Worm (Caenorhabditis elegans) whole organism, L4/young adult: ENCODE results near the gene tiar-1.

Experiments
- W03F9.2 ChIP-seq: fragments of 150-350 bp; optimal IDR thresholded peaks from 2 replicates; lab custom pipeline; 2014; ENCODE audit warnings: missing biosample characterization, missing genetic modification characterization
- dao-5 ChIP-seq: sonication (generic microtip); optimal IDR thresholded peaks from 2 replicates; lab custom pipeline; 2016; ENCODE audit warnings: missing genotype, missing genetic modification characterization, moderate library complexity, missing compliant biosample characterization
- him-1 ChIP-seq: sonication (generic microtip); optimal IDR thresholded peaks from 2 replicates; lab custom pipeline; 2016; ENCODE audit warnings: missing genotype, missing genetic modification reagents, missing genetic modification characterization, missing compliant biosample characterization

tiar-1 gene

DNA sequence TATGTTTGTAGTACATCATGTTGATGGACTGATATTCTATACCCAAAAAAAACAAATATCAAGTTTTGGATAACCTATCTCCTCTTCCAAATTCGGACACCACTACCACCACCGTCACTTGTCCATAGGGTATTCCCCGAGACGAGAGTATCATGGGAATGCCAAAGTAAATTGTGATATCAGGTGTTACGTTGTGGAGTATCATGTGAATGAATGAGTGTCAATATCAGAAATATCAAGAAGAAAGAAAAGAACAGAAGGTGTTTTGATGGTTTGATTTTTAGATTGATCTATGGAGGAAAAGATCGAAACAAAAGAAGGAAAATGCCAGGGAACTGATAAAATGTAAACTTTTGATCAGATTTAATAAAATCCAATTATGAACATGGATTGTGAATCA, 16.4 kb downstream of the tiar-1 start:
- TF ChIP-seq W03F9.2 (tag; lab: Kevin White, UChicago), result no peak

ce11 chrII:5697338-5697737, 17.3 kb downstream of the tiar-1 start:
- TF ChIP-seq him-1 (tag; lab: Kevin White, UChicago) (no peak), dao-5 (tag; lab: Kevin White, UChicago) (no peak), W03F9.2 (tag; lab: Kevin White, UChicago) (no peak)

ce11 chrII:5696218-5696617, 18.4 kb downstream of the tiar-1 start:
- no peak for TF ChIP-seq dao-5 (tag; lab: Kevin White, UChicago)
- TF ChIP-seq W03F9.2 (tag; lab: Kevin White, UChicago), result no peak
- TF ChIP-seq him-1 (tag; lab: Kevin White, UChicago), result no peak

DNA sequence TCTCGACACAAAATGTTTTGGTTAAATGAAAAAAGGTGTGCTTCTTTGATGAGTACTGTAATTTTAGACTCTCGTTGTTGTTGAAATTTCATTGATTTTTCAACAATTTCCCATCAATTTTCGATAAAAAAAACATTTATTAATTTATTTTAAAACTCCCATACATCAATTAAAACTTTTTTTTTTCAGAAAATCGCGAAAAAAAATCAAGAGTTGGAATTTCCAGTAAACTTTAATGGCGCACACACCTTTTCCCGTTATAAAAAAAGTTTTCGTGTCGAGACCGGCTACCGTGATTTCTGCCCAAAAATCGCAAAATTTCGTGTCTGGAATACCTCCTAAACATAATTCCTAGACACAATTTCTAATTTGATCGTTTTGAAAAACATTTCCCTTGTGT, 19.8 kb downstream of the tiar-1 start, which contains the start of gene C25H3.14:
TSS of gene C25H3.14 (plus strand) at position 301 of the 400 bp plus-strand sequence.
- TF ChIP-seq W03F9.2 (tag; lab: Kevin White, UChicago), result no peak
- no peak for TF ChIP-seq dao-5 (tag; lab: Kevin White, UChicago)
- TF ChIP-seq him-1 (tag; lab: Kevin White, UChicago), result no peak

DNA sequence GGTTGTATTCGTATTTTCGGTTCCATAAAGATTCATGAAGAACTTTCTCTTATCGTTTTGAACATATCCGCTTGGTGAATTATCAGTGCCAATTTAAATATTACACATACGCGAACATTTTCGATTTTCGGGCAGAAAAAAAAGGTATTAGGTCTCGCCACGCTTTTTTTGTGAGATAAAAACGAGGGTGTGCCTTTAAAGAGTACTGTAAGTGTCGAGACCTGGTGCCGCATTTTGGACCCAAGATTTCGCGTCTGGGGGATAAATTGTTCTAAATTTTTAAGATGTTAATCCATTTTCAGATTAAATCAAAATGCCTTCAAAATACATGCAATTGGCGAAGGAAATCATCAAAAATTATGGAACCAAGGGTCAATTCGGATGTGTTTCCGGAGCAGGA, 20.7 kb downstream of the tiar-1 start, which contains the start of gene C25H3.3:
TSS of gene C25H3.3 (plus strand) at position 301 of the 400 bp plus-strand sequence.
- TF ChIP-seq W03F9.2 (tag; lab: Kevin White, UChicago), result no peak

DNA sequence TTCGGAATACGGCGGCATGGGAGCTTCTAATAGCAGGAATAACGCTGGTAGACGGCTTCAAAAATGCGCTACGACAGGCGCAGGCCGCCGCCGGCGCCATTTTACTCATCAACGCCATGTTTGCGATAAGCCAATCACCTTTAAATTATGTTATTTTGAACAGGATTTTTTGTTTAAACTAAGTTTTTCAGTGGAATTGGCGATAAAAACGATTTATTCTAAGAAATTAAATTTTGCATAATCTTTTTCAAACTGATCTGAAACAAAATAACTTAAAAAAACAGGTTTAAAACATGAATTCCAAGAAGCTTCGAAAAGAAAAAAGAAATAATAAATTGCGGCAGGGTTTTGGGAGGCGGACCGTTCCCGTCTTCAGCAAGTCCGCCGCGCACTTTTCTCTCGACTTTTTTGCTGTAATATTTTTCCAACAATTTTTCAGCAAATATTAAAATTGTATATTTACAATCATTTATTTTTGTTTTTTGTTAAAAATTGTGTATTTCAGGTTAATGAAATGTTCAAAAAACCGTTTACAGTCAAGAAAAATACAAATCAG, 23.3 kb downstream of the tiar-1 start, which contains the start of the genes ndub-5 and eif-2D:
TSS of gene ndub-5 (minus strand) at position 138 of the 556 bp plus-strand sequence.
TSS of gene eif-2D (plus strand) at position 506 of the 556 bp plus-strand sequence.
- no peak for TF ChIP-seq W03F9.2 (tag; lab: Kevin White, UChicago)
- no peak for TF ChIP-seq him-1 (tag; lab: Kevin White, UChicago)
- no peak for TF ChIP-seq dao-5 (tag; lab: Kevin White, UChicago)

DNA sequence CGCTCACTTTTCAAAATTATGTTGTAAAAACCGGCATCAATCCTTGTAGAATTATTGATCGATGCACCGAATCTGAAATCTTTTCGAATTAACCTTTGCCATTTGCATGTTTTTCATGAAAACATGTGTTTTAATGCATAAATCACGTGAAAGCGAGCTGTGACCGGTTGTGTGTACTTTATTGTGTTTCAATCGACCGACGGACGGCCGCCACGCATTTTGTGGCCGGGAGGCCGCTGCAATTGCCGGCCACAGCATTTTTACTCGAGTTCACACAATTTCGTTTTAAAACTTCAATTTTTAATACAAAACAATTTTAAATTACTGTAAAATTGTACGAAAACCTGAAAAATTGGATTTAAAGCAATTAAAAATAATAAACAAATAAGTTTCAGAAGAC, 25.7 kb downstream of the tiar-1 start, which contains the start of gene C25H3.11:
TSS of gene C25H3.11 (minus strand) at position 82 of the 400 bp plus-strand sequence.
- TF ChIP-seq W03F9.2 (tag; lab: Kevin White, UChicago) (no peak), him-1 (tag; lab: Kevin White, UChicago) (no peak), dao-5 (tag; lab: Kevin White, UChicago) (no peak)

DNA sequence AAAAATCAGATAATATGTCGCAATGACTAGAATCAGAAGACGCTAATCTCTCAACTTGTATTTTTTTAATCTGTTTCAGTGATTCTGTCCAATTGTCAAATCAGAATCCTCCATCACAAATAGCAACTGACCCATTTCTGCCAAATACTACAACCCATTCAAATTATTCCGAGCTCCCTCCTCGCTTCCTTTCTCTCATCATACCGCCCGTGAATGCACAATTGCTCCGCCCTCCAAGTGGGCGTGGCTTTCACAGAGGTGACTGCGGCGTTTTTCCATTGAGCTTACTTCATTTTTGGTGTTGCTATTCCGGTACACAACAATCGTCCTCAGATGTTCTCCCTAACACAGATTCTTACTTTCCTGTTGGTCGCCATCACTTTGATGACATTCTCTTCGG, 33.9 kb downstream of the tiar-1 start, which contains the start of gene flp-27:
TSS of gene flp-27 (plus strand) at position 301 of the 400 bp plus-strand sequence.
- TF ChIP-seq dao-5 (tag; lab: Kevin White, UChicago) (no peak), W03F9.2 (tag; lab: Kevin White, UChicago) (no peak), him-1 (tag; lab: Kevin White, UChicago) (no peak)

ce11 chrII:5669580-5669979, 45.0 kb downstream of the tiar-1 start, which contains the start of gene C25H3.17:
Gene C25H3.17, minus strand, starts transcription at chrII:5669680.
- TF ChIP-seq dao-5 (tag; lab: Kevin White, UChicago) (no peak), W03F9.2 (tag; lab: Kevin White, UChicago) (no peak), him-1 (tag; lab: Kevin White, UChicago) (no peak)

ce11 chrII:5668830-5669229, 45.8 kb downstream of the tiar-1 start, which contains the start of gene C25H3.7:
Gene C25H3.7, minus strand, starts transcription at chrII:5668930.
- TF ChIP-seq him-1 (tag; lab: Kevin White, UChicago) (no peak), dao-5 (tag; lab: Kevin White, UChicago) (no peak), W03F9.2 (tag; lab: Kevin White, UChicago) (no peak)

DNA sequence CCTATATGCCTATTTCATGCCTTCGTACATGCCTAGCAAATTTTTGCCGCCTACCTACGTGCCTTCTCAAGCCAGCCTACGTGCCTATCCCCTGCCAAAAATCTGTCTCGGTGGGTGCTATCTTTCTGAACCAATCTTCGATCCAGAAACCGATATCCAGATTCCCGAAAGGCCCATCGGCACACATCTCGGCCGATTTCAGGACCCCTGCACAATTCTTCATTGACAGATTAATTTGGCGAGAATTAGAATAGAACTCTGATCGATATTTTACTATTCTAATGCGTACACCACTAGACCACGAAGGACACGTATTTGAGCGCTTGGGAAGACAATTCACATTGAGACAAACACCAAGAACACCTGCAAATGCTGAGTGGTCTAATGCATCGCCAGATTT, 47.1 kb downstream of the tiar-1 start:
- no peak for TF ChIP-seq dao-5 (tag; lab: Kevin White, UChicago)
- no peak for TF ChIP-seq W03F9.2 (tag; lab: Kevin White, UChicago)
- TF ChIP-seq him-1 (tag; lab: Kevin White, UChicago), result no peak

DNA sequence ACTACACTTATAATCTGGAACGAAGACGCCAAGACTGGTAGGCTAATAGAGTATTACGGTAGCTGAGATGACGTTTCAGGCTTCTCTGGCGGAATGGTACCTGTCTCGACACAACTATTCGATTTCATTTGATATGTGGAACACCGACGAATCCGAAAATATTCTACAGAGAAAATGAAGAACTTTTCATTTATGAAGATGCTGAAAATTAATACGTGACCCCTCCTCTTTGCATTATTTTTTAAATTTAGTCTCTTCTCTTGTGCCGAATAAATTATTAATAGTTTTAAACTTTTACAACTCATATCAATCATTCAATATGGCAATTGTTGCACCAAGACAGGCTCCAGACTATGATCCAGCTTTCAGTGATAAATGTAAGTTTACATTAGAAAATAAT, 48.6 kb downstream of the tiar-1 start, which contains the start of gene C25H3.16:
TSS of gene C25H3.16 (plus strand) at position 301 of the 400 bp plus-strand sequence.
- TF ChIP-seq him-1 (tag; lab: Kevin White, UChicago) (no peak), dao-5 (tag; lab: Kevin White, UChicago) (no peak), W03F9.2 (tag; lab: Kevin White, UChicago) (no peak)

DNA sequence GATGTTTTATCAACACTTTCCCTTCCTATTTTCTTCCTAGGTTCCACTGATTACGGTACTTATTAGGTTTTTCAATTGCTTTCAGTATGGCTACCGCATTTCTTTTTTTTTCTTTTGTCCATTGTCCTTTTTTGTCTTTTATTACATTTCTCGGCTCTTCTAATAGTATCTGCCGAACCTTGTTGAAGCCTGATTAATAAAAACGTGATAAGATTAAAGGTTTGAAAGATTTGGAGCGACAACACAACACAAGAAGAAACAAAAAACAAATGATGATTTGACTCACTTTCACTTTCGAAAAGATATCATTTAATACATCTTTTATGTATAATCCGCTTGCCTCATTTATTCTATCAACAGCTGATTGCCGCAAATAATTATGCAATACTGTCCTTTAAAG, 49.6 kb downstream of the tiar-1 start, which contains the start of gene C25H3.15:
TSS of gene C25H3.15 (plus strand) at position 301 of the 400 bp plus-strand sequence.
- no peak for TF ChIP-seq dao-5 (tag; lab: Kevin White, UChicago)
- TF ChIP-seq him-1 (tag; lab: Kevin White, UChicago), result no peak
- no peak for TF ChIP-seq W03F9.2 (tag; lab: Kevin White, UChicago)
